Worm (Caenorhabditis elegans): Measurements from ENCODE around the gene fbxa-116.
A peak's percentile ranks its signal among the peaks of the same experiment; 100 is the strongest.

The fbxa-116 gene

DNA sequence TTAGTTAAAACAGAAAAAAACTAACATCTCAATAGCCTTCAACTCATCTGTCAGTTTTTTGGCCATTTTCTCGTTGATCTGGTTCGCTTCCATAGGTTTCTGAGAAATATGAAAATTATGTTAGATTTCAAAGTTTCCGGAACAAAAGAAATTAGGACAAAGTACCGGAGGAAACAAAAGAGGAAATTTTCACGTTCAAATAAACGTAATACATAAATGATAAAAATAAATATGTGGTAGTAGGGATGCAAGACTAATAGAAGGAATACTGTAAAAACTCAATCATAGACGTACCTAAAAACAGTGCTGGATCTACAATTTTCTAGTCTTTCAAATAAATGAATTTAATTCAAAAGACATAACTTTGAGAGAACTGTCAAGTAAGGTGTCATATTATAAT, at the start of gene fbxa-116:
fbxa-116 (minus strand) TSS at position 101 of the 400 bp plus-strand sequence.
- TF ChIP-seq hmg-4 (GFP tag; optimal IDR thresholded peaks at IDR 0.05) (no peak), flt-1 (GFP tag; IDR thresholded peaks at IDR 0.05) (no peak)

DNA sequence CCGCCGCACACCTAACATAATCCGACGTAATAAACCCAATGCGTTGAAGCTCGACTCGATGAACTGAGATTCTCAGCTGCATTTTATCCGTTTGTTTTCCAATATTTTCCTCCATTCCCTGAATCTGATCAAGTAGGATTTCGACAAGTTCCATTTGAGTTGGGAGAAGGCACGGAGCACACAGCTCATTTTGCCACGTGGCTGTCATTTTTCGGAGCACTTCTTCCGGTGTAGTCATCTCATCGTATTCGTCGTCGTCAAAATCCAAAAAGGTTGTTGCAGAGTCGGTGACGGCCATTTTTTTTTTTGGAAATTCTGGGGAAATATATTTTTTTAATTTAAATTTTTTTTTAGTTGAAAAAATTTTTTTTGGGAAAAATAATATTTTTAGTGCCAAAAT, 48.7 kb upstream of the fbxa-116 start, which contains the start of gene sld-5:
sld-5 (minus strand) TSS at position 317 of the 400 bp plus-strand sequence.
- TF ChIP-seq scrt-1 (GFP tag; IDR thresholded peaks at IDR 0.05) (no peak), ama-1 (optimal IDR thresholded peaks at IDR 0.05) (no peak), B0310.2 (tag; optimal IDR thresholded peaks at IDR 0.05) (no peak), sea-1 (GFP tag; conservative IDR thresholded peaks at IDR 0.05) (no peak), tra-4 (tag; optimal IDR thresholded peaks at IDR 0.05) (no peak)

DNA sequence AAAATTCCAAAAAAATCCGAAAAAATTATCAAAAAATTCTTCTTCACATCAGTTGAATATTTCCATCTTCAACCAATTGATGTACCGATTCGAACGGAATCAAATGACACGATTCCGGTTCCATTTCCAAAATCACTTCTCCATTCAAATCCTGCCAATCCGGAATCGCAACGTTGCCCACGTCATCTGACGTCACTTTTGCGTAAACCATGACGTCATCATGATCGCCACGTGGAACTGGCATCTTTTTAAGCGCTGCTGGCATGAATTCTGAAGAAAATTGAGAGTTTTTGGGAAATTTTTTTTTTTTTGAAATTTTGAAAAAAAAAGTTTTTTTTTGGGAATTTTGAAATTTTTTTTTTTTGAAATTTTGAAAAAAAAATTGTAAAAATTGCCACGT, 46.5 kb upstream of the fbxa-116 start:
- TF ChIP-seq hmbx-1 (tag; optimal IDR thresholded peaks at IDR 0.05) (no peak), tbx-37 (GFP tag; conservative IDR thresholded peaks at IDR 0.05) (no peak), F13C5.2 (tag; optimal IDR thresholded peaks at IDR 0.05) (no peak), tbx-11 (GFP tag; IDR thresholded peaks at IDR 0.05) (no peak), ama-1 (optimal IDR thresholded peaks at IDR 0.05) (no peak), B0310.2 (tag; optimal IDR thresholded peaks at IDR 0.05) (no peak)

DNA sequence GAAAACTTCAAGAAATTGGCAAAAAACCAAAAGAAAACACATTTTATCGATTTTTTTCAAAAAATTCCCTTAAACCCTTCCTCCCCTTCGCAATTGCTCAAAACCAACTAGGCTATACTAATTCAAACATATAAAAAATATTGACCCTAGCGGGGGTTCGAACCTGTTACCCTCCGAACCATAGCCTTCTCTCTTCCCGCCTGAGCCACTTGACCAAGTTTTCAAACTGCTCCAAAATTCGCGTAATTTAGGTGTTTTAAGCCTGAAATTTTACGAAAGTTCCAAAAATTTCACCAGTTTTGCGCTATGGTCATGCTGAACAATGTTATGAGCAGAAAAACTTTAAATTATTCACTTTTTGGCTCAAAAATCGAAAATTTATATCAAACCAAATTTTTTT, 45.7 kb upstream of the fbxa-116 start:
- TF ChIP-seq tbx-11 (GFP tag; IDR thresholded peaks at IDR 0.05) (no peak), tbx-37 (GFP tag; conservative IDR thresholded peaks at IDR 0.05) (no peak), ama-1 (optimal IDR thresholded peaks at IDR 0.05) (peak; percentile 29), hmg-4 (GFP tag; optimal IDR thresholded peaks at IDR 0.05) (no peak), F13C5.2 (tag; optimal IDR thresholded peaks at IDR 0.05) (no peak), scrt-1 (GFP tag; IDR thresholded peaks at IDR 0.05) (0 out of 2 replicates have a peak, but pooled peaks have one; percentile 20), pes-1 (GFP tag; IDR thresholded peaks at IDR 0.05) (peak; percentile 7; the same call in 1 of the 2 replicates), tra-4 (tag; optimal IDR thresholded peaks at IDR 0.05) (no peak), flt-1 (GFP tag; IDR thresholded peaks at IDR 0.05) (0 out of 2 replicates have a peak, but pooled peaks have one; percentile 27), ceh-13 (GFP tag; optimal IDR thresholded peaks at IDR 0.05) (no peak), aly-1 (tag; optimal IDR thresholded peaks at IDR 0.05) (no peak), B0310.2 (tag; optimal IDR thresholded peaks at IDR 0.05) (peak; percentile 16), ets-7 (tag; optimal IDR thresholded peaks at IDR 0.05) (no peak), ceh-36 (tag; optimal IDR thresholded peaks at IDR 0.05) (peak; percentile 18), hmbx-1 (tag; optimal IDR thresholded peaks at IDR 0.05) (no peak), sea-1 (GFP tag; conservative IDR thresholded peaks at IDR 0.05) (no peak), hnd-1 (tag; optimal IDR thresholded peaks at IDR 0.05) (no peak)

DNA sequence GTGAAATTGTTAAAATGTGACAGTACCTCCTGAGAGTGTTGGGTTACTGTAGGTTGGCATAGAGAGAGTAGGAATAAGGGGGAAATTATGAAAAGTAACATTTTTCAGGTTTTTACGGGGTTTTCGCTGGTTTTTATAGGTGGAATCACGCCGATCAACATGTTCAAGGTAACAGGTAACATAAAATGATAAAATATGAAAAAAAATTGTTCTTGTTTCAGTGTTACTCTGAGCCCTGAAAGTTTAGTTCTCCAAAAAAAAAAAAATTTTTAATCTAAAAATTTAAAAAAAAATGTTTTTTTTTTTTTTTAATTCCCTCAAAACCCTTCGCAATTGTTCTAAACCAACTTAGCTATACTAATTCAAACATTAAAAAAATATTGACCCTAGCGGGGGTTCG, 45.1 kb upstream of the fbxa-116 start, which contains the start of gene Y113G7B.15:
Y113G7B.15 (minus strand) TSS at position 101 of the 400 bp plus-strand sequence.
- TF ChIP-seq B0310.2 (tag; optimal IDR thresholded peaks at IDR 0.05) (no peak), hmg-4 (GFP tag; optimal IDR thresholded peaks at IDR 0.05) (no peak), tbx-37 (GFP tag; conservative IDR thresholded peaks at IDR 0.05) (no peak), ceh-36 (tag; optimal IDR thresholded peaks at IDR 0.05) (no peak), tbx-11 (GFP tag; IDR thresholded peaks at IDR 0.05) (no peak), pes-1 (GFP tag; IDR thresholded peaks at IDR 0.05) (no peak), hmbx-1 (tag; optimal IDR thresholded peaks at IDR 0.05) (no peak), ceh-13 (GFP tag; optimal IDR thresholded peaks at IDR 0.05) (no peak), tra-4 (tag; optimal IDR thresholded peaks at IDR 0.05) (no peak), sea-1 (GFP tag; conservative IDR thresholded peaks at IDR 0.05) (no peak), scrt-1 (GFP tag; IDR thresholded peaks at IDR 0.05) (no peak), ama-1 (optimal IDR thresholded peaks at IDR 0.05) (no peak), ets-7 (tag; optimal IDR thresholded peaks at IDR 0.05) (no peak), aly-1 (tag; optimal IDR thresholded peaks at IDR 0.05) (no peak), flt-1 (GFP tag; IDR thresholded peaks at IDR 0.05) (no peak), hnd-1 (tag; optimal IDR thresholded peaks at IDR 0.05) (no peak), F13C5.2 (tag; optimal IDR thresholded peaks at IDR 0.05) (no peak)

DNA sequence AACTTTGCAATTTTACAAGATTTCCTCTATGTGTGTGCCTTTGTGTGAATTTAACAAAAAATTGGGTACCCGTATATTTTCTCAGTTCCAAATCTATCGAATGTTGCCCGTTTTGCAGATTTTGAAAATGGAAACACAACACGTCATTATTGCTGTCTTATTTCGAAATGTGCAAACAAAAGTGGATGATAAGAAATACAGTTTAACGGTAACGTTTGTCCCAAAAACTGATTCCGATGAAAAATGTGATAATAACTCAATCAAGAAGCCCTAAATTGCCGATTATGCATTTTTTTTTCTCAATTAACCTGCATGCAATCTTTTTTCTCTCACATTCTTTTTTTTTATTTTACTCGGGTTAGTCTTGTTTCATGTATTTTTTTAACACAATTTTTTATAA, 36.6 kb upstream of the fbxa-116 start:
- TF ChIP-seq ama-1 (optimal IDR thresholded peaks at IDR 0.05) (no peak), F13C5.2 (tag; optimal IDR thresholded peaks at IDR 0.05) (no peak), tra-4 (tag; optimal IDR thresholded peaks at IDR 0.05) (no peak), B0310.2 (tag; optimal IDR thresholded peaks at IDR 0.05) (no peak), tbx-11 (GFP tag; IDR thresholded peaks at IDR 0.05) (no peak), aly-1 (tag; optimal IDR thresholded peaks at IDR 0.05) (no peak), pes-1 (GFP tag; IDR thresholded peaks at IDR 0.05) (no peak), hnd-1 (tag; optimal IDR thresholded peaks at IDR 0.05) (no peak), hmg-4 (GFP tag; optimal IDR thresholded peaks at IDR 0.05) (no peak), hmbx-1 (tag; optimal IDR thresholded peaks at IDR 0.05) (no peak), tbx-37 (GFP tag; conservative IDR thresholded peaks at IDR 0.05) (no peak), ceh-36 (tag; optimal IDR thresholded peaks at IDR 0.05) (no peak), ceh-13 (GFP tag; optimal IDR thresholded peaks at IDR 0.05) (no peak), sea-1 (GFP tag; conservative IDR thresholded peaks at IDR 0.05) (no peak), ets-7 (tag; optimal IDR thresholded peaks at IDR 0.05) (no peak)

DNA sequence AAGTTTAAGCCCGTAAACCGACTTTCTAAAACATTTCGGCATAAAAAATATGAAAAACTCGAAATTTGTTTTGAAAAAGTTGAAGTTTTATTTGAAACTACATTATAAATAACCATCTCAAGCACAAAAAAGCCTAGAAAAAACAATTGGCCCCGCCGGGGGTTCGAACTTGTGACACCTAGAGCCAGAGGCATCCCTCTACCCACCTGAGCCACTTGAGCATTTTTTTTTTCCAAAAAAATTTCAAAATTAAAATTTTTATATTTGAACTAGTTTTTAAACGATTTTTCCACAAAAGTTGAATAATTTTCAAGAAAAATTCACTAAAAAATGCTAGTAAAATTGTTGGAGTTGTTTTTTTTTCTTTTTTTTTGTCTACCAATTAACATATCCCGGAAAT, 35.0 kb upstream of the fbxa-116 start:
- TF ChIP-seq sea-1 (GFP tag; conservative IDR thresholded peaks at IDR 0.05) (no peak), pes-1 (GFP tag; IDR thresholded peaks at IDR 0.05) (no peak), flt-1 (GFP tag; IDR thresholded peaks at IDR 0.05) (no peak), ceh-13 (GFP tag; optimal IDR thresholded peaks at IDR 0.05) (no peak), ets-7 (tag; optimal IDR thresholded peaks at IDR 0.05) (no peak), B0310.2 (tag; optimal IDR thresholded peaks at IDR 0.05) (no peak), hmg-4 (GFP tag; optimal IDR thresholded peaks at IDR 0.05) (no peak), ceh-36 (tag; optimal IDR thresholded peaks at IDR 0.05) (no peak), tbx-11 (GFP tag; IDR thresholded peaks at IDR 0.05) (no peak), F13C5.2 (tag; optimal IDR thresholded peaks at IDR 0.05) (no peak), scrt-1 (GFP tag; IDR thresholded peaks at IDR 0.05) (no peak), hmbx-1 (tag; optimal IDR thresholded peaks at IDR 0.05) (no peak), hnd-1 (tag; optimal IDR thresholded peaks at IDR 0.05) (no peak), tra-4 (tag; optimal IDR thresholded peaks at IDR 0.05) (no peak), tbx-37 (GFP tag; conservative IDR thresholded peaks at IDR 0.05) (no peak), aly-1 (tag; optimal IDR thresholded peaks at IDR 0.05) (no peak), ama-1 (optimal IDR thresholded peaks at IDR 0.05) (no peak)
